Fruit fly (Drosophila melanogaster) whole organism, adult: Measurements from ENCODE around the gene mop.

Source experiments
- CG11617 ChIP-seq: fragments of 200-800 bp; sonication (Bioruptor generic); optimal IDR thresholded peaks from 2 replicates; lab custom pipeline; 2017; ENCODE audit warnings: mild to moderate bottlenecking, missing biosample characterization, missing genetic modification reagents, missing genetic modification characterization
- CG12768 ChIP-seq: fragments of 200-800 bp; sonication (Bioruptor generic); optimal IDR thresholded peaks from 2 replicates; lab custom pipeline; 2017; ENCODE audit warnings: missing biosample characterization, missing genetic modification characterization, mild to moderate bottlenecking, moderate library complexity, missing genetic modification reagents
- CG14711 ChIP-seq: fragments of 200-800 bp; sonication (Bioruptor generic); optimal IDR thresholded peaks from 2 replicates; lab custom pipeline; 2018; ENCODE audit warnings: missing biosample characterization, mild to moderate bottlenecking, missing genetic modification characterization, moderate library complexity
- CG1620 ChIP-seq: fragments of 200-800 bp; sonication (Bioruptor generic); optimal IDR thresholded peaks from 2 replicates; lab custom pipeline; 2016; ENCODE audit warnings: missing biosample characterization, missing genetic modification characterization
- CG33017 ChIP-seq: fragments of 200-800 bp; sonication (Bioruptor generic); optimal IDR thresholded peaks from 2 replicates; lab custom pipeline; 2018; ENCODE audit warnings: missing biosample characterization, mild to moderate bottlenecking, missing genetic modification characterization, moderate library complexity
- CG5204 ChIP-seq: fragments of 200-800 bp; sonication (Bioruptor generic); optimal IDR thresholded peaks from 2 replicates; lab custom pipeline; 2016; ENCODE audit warnings: missing biosample characterization, missing genetic modification characterization
- CG7045 ChIP-seq: fragments of 200-800 bp; sonication (Bioruptor generic); optimal IDR thresholded peaks from 2 replicates; lab custom pipeline; 2017; ENCODE audit warnings: missing biosample characterization, mild to moderate bottlenecking, missing genetic modification characterization
- CG7101 ChIP-seq: fragments of 200-800 bp; sonication (Bioruptor generic); optimal IDR thresholded peaks from 2 replicates; lab custom pipeline; 2018; ENCODE audit warnings: missing biosample characterization, mild to moderate bottlenecking, missing genetic modification characterization, moderate library complexity
- Clk ChIP-seq: fragments of 200-800 bp; sonication (Bioruptor generic); optimal IDR thresholded peaks from 2 replicates; lab custom pipeline; 2017; ENCODE audit warnings: missing biosample characterization, missing genetic modification characterization
- Crg-1 ChIP-seq: fragments of 200-800 bp; sonication (Bioruptor generic); optimal IDR thresholded peaks from 2 replicates; lab custom pipeline; 2016; ENCODE audit warnings: missing biosample characterization, missing genetic modification characterization
- Hr96 ChIP-seq: fragments of 200-800 bp; sonication (Bioruptor generic); optimal IDR thresholded peaks from 2 replicates; lab custom pipeline; 2016; ENCODE audit warnings: missing biosample characterization, missing genetic modification characterization
- Mnt ChIP-seq: fragments of 200-800 bp; sonication (Bioruptor generic); optimal IDR thresholded peaks from 2 replicates; lab custom pipeline; 2016; ENCODE audit warnings: missing biosample characterization, mild to moderate bottlenecking, missing genetic modification characterization
- bab1 ChIP-seq: fragments of 200-800 bp; sonication (Bioruptor generic); optimal IDR thresholded peaks from 3 replicates; lab custom pipeline; 2019; ENCODE audit warnings: missing biosample characterization, mild to moderate bottlenecking, missing genetic modification characterization, moderate library complexity
- cic ChIP-seq: fragments of 200-800 bp; sonication (Bioruptor generic); optimal IDR thresholded peaks from 2 replicates; lab custom pipeline; 2017; ENCODE audit warnings: missing biosample characterization, mild to moderate bottlenecking, missing genetic modification characterization, moderate library complexity
- cnc ChIP-seq, 2 experiments: fragments of >200 bp; optimal IDR thresholded peaks; 2 replicates each; lab custom pipeline; 2017
- kay ChIP-seq: fragments of 200-800 bp; sonication (Bioruptor generic); peaks from one replicate; lab custom pipeline; 2016; ENCODE audit warnings: missing biosample characterization, missing genetic modification characterization, borderline replicate concordance
- ovo ChIP-seq: fragments of 200-800 bp; sonication (Bioruptor generic); optimal IDR thresholded peaks from 2 replicates; lab custom pipeline; 2016; ENCODE audit warnings: missing biosample characterization, missing genetic modification characterization
- pad ChIP-seq: fragments of 200-800 bp; sonication (Bioruptor generic); optimal IDR thresholded peaks from 3 replicates; lab custom pipeline; 2017; ENCODE audit warnings: missing biosample characterization, missing genetic modification characterization, mild to moderate bottlenecking, moderate library complexity, missing genetic modification reagents
- tj ChIP-seq: fragments of 200-800 bp; sonication (Bioruptor generic); optimal IDR thresholded peaks from 3 replicates; lab custom pipeline; 2017; ENCODE audit warnings: missing biosample characterization, mild to moderate bottlenecking, missing genetic modification characterization, moderate library complexity
- toe ChIP-seq: fragments of 200-800 bp; sonication (Bioruptor generic); optimal IDR thresholded peaks from 2 replicates; lab custom pipeline; 2016; ENCODE audit warnings: missing biosample characterization, missing genetic modification characterization

mop gene

DNA sequence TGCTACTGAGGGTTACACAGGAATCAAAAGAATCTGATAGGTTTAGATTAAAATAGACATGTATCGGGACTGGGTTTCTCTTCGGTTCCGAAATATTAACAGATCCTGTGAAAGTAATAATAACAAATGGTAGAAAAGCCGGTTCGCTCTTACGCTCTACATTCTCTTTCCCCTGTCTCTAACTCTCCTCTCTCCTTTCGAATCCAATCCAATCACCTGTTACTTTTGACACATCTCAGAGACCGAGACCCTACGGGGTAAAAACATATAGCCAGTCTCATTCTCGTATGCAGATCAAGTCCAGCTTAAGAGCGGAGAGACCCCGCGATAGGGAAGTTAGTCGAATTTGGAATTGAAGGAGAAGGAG, 17.2 kb downstream of the mop start:
- TF ChIP-seq Hr96 (GFP tag; lab: Kevin White, UChicago) (no peak), Clk (GFP tag; lab: Kevin White, UChicago) (no peak), CG14711 (no peak), cic (GFP tag; lab: Kevin White, UChicago) (no peak), bab1 (no peak), Crg-1 (GFP tag; lab: Kevin White, UChicago) (no peak), CG11617 (no peak), CG7045 (no peak), CG5204 (GFP tag; lab: Kevin White, UChicago) (no peak), tj (GFP tag; lab: Kevin White, UChicago) (no peak), cnc (optimal IDR thresholded peaks at IDR 0.05; lab: Kevin White, UChicago) (no peak), CG7101 (tag; lab: Kevin White, UChicago) (no peak), CG12768 (GFP tag; lab: Kevin White, UChicago) (no peak), toe (GFP tag; lab: Kevin White, UChicago) (no peak), kay (no peak), CG33017 (no peak), pad (no peak)

DNA sequence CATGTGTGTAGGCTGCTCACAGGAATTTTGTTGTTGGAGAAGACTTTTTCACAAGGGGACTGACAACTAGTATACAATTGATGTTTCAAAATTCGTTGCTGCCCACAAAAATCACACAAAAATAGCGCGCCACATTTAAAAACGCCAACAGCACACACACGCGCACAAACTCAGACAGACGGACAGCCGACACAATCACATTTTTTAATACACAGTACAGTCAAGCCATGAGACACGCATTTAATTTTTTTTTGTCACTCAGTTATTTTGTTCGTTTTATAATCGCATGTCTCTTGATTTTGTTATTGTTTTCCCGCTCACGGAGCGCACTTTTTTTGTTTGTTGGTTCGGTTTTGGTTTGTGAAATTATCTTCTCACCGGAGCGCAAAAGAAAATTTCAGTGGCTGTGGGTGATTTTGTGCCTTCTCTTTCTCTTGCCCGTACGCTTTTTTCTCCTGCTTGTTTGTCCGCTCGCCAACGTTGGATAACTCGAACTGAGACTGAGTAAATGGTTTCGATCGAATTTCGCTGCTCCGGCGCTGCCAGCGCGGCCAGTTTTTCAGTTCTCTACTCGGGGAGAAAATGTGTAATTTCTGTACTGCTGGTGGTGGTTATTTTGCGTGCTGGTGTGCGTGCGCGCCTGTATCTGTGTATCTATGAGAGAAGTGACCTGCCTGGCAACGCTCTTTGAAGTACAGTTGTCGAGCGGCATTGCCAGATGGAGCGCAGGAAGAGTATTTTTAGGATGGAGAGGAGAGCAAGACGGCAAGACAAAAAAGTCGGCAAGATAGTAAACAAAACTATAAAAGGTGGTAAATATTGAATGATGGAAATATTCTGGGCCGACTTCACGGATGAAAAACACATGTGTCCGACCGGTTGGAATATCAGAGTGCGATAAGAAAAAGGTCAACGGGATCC, 18.2 kb downstream of the mop start, which contains the start of gene CG42507:
Gene CG42507 (minus strand): TSS at position 499 of the 921 bp plus-strand sequence.
- TF ChIP-seq kay (peak; percentile 14), Hr96 (GFP tag; lab: Kevin White, UChicago) (peak; percentile 64), CG11617 (no peak), toe (GFP tag; lab: Kevin White, UChicago) (no peak), CG12768 (GFP tag; lab: Kevin White, UChicago) (peak; percentile 34), CG14711 (peak; percentile 45), cic (GFP tag; lab: Kevin White, UChicago) (peak; percentile 81), CG7101 (tag; lab: Kevin White, UChicago) (peak; percentile 62), CG1620 (peak; percentile 35), CG7045 (peak; percentile 4), ovo (GFP tag; lab: Kevin White, UChicago) (peak; percentile 75), tj (GFP tag; lab: Kevin White, UChicago) (no peak), pad (peak; percentile 80), CG5204 (GFP tag; lab: Kevin White, UChicago) (no peak), Clk (GFP tag; lab: Kevin White, UChicago) (peak; percentile 55), Mnt (GFP tag; lab: Kevin White, UChicago) (peak; percentile 71), bab1 (peak; percentile 56), CG33017 (peak; percentile 64), Crg-1 (GFP tag; lab: Kevin White, UChicago) (peak; percentile 67)

- TF ChIP-seq tj (GFP tag; lab: Kevin White, UChicago) (peak; percentile 63), Hr96 (GFP tag; lab: Kevin White, UChicago) (peak; percentile 88), CG33017 (peak; percentile 67), pad (peak; percentile 78), ovo (GFP tag; lab: Kevin White, UChicago) (peak; percentile 59), CG5204 (GFP tag; lab: Kevin White, UChicago) (peak; percentile 90), Clk (GFP tag; lab: Kevin White, UChicago) (peak; percentile 86), bab1 (peak; percentile 76), CG7101 (tag; lab: Kevin White, UChicago) (peak; percentile 88), CG11617 (peak; percentile 87), Mnt (GFP tag; lab: Kevin White, UChicago) (peak; percentile 53), CG7045 (peak; percentile 94), cic (GFP tag; lab: Kevin White, UChicago) (peak; percentile 64), CG1620 (peak; percentile 65), CG12768 (GFP tag; lab: Kevin White, UChicago) (peak; percentile 88), toe (GFP tag; lab: Kevin White, UChicago) (peak; percentile 84), cnc (optimal IDR thresholded peaks at IDR 0.05; lab: Kevin White, UChicago) (no peak), CG14711 (peak; percentile 74), Crg-1 (GFP tag; lab: Kevin White, UChicago) (peak; percentile 78), kay (peak; percentile 92)
Observed at dm6 chr3L:14756724-14757463, 19.0 kb downstream of the mop start.

DNA sequence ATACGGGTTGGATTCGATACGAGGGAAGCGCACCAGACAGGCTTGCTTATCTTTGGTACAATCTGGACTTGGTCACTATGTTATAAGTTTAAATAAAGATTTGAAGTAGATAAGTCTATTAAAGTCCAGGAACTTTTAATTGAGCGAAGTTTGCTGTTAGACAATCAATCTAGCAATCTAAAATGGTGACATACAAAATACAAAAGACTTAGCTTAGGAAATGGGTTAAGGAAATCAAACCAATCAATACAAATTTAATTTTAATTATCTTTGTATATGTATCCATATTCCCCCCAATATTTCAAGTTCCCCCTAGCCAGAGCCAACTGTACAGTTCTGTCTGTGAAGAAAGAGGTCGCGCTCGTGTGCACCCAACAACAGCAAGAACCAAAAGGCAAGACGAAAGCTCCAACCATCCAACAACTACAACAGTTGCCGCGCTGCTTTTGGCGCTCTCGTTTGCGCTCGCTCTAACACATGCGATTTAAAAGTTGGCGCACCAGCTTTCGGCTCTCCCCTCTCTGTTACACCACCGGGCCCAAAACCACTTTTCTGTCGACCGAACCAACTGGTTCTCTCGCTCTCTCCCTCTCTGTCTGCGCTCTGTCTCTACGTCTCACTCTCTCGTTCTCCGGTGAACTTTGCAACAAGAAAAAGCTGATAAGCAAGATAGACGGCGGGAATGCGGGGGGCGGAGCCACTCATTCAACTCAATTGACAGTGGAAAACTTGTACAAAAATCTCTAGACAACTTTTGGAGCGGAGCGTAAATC, 19.8 kb downstream of the mop start:
- TF ChIP-seq CG1620: peak; percentile 79
- peak; percentile 90 for TF ChIP-seq CG7101 (tag; lab: Kevin White, UChicago)
- peak; percentile 82 for TF ChIP-seq toe (GFP tag; lab: Kevin White, UChicago)
- peak; percentile 76 for TF ChIP-seq Mnt (GFP tag; lab: Kevin White, UChicago)
- TF ChIP-seq CG5204 (GFP tag; lab: Kevin White, UChicago): peak; percentile 93
- TF ChIP-seq bab1: peak; percentile 44
- TF ChIP-seq kay: peak; percentile 93
- peak; percentile 71 for TF ChIP-seq Hr96 (GFP tag; lab: Kevin White, UChicago)
- TF ChIP-seq Clk (GFP tag; lab: Kevin White, UChicago): peak; percentile 66
- peak; percentile 87 for TF ChIP-seq CG7045
- TF ChIP-seq CG12768 (GFP tag; lab: Kevin White, UChicago): peak; percentile 85
- peak; percentile 88 for TF ChIP-seq CG11617
- peak; percentile 85 for TF ChIP-seq CG33017
- peak; percentile 64 for TF ChIP-seq Crg-1 (GFP tag; lab: Kevin White, UChicago)
- peak; percentile 77 for TF ChIP-seq pad
- TF ChIP-seq cic (GFP tag; lab: Kevin White, UChicago): peak; percentile 98
- peak; percentile 55 for TF ChIP-seq tj (GFP tag; lab: Kevin White, UChicago)
- TF ChIP-seq CG14711: peak; percentile 73
- TF ChIP-seq cnc (optimal IDR thresholded peaks at IDR 0.05; lab: Kevin White, UChicago): no peak
- TF ChIP-seq ovo (GFP tag; lab: Kevin White, UChicago): no peak
